Worm (Caenorhabditis elegans) whole organism, early embryonic: ENCODE data around the gene hacd-1.

Experiments
- B0310.2 ChIP-seq: sonication (generic microtip); optimal IDR thresholded peaks from 2 replicates; lab custom pipeline; 2016; ENCODE audit warnings: mild to moderate bottlenecking, missing genetic modification characterization, missing compliant biosample characterization
- F13C5.2 ChIP-seq: sonication (generic microtip); optimal IDR thresholded peaks from 2 replicates; lab custom pipeline; 2017; ENCODE audit warnings: mild to moderate bottlenecking, missing genetic modification characterization, inconsistent platforms, missing compliant biosample characterization
- aly-1 ChIP-seq: sonication (generic microtip); optimal IDR thresholded peaks from 2 replicates; lab custom pipeline; 2016; ENCODE audit warnings: missing genetic modification characterization, missing compliant biosample characterization
- ama-1 ChIP-seq: fragments of 150-350 bp; optimal IDR thresholded peaks from 2 replicates; lab custom pipeline; 2014
- ceh-13 ChIP-seq: fragments of 200-800 bp; sonication (Bioruptor generic); optimal IDR thresholded peaks from 2 replicates; lab custom pipeline; 2018; ENCODE audit warnings: mild to moderate bottlenecking, missing genetic modification characterization, missing compliant biosample characterization
- ceh-36 ChIP-seq: sonication (generic microtip); optimal IDR thresholded peaks from 2 replicates; lab custom pipeline; 2016; ENCODE audit warnings: missing genetic modification characterization, inconsistent platforms, missing compliant biosample characterization
- ets-7 ChIP-seq: sonication (generic microtip); optimal IDR thresholded peaks from 2 replicates; lab custom pipeline; 2016; ENCODE audit warnings: missing genotype, missing genetic modification characterization, missing compliant biosample characterization
- flt-1 ChIP-seq: fragments of 200-800 bp; sonication (Bioruptor generic); IDR thresholded peaks from 2 replicates; pipeline ENCODE4 v1.3.6; 2022; ENCODE audit warnings: missing genetic modification characterization, missing compliant biosample characterization
- hmbx-1 ChIP-seq: sonication (generic microtip); optimal IDR thresholded peaks from 2 replicates; lab custom pipeline; 2016; ENCODE audit warnings: mild to moderate bottlenecking, missing genetic modification characterization, missing compliant biosample characterization
- hmg-4 ChIP-seq: fragments of 200-800 bp; sonication (Bioruptor generic); optimal IDR thresholded peaks from 2 replicates; lab custom pipeline; 2018; ENCODE audit warnings: mild to moderate bottlenecking, missing genetic modification characterization, missing compliant biosample characterization
- hnd-1 ChIP-seq: sonication (generic microtip); optimal IDR thresholded peaks from 2 replicates; lab custom pipeline; 2016; ENCODE audit warnings: missing genetic modification characterization, missing compliant biosample characterization
- pes-1 ChIP-seq: fragments of 200-800 bp; sonication (Bioruptor generic); IDR thresholded peaks from 2 replicates; pipeline ENCODE4 v1.3.6; 2022; ENCODE audit warnings: missing genetic modification reagents, missing genetic modification characterization, missing compliant biosample characterization
- scrt-1 ChIP-seq: fragments of 200-800 bp; sonication (Bioruptor generic); IDR thresholded peaks from 2 replicates; pipeline ENCODE4 v1.3.6; 2022; ENCODE audit warnings: missing genetic modification characterization, missing compliant biosample characterization
- sea-1 ChIP-seq: fragments of 200-800 bp; sonication (Bioruptor generic); conservative IDR thresholded peaks from 2 replicates; pipeline ENCODE4 v1.3.6; 2022; ENCODE audit warnings: missing genetic modification characterization, missing compliant biosample characterization
- tbx-11 ChIP-seq: fragments of 200-800 bp; sonication (Bioruptor generic); IDR thresholded peaks from 2 replicates; pipeline ENCODE4 v1.3.6; 2022; ENCODE audit warnings: missing genetic modification characterization, missing compliant biosample characterization
- tbx-37 ChIP-seq: fragments of 200-800 bp; sonication (Bioruptor generic); conservative IDR thresholded peaks from 2 replicates; pipeline ENCODE4 v1.3.6; 2022; ENCODE audit warnings: missing genetic modification reagents, missing genetic modification characterization, missing compliant biosample characterization
- tra-4 ChIP-seq: sonication (generic microtip); optimal IDR thresholded peaks from 2 replicates; lab custom pipeline; 2017; ENCODE audit warnings: missing genetic modification characterization, missing compliant biosample characterization

hacd-1 gene

DNA sequence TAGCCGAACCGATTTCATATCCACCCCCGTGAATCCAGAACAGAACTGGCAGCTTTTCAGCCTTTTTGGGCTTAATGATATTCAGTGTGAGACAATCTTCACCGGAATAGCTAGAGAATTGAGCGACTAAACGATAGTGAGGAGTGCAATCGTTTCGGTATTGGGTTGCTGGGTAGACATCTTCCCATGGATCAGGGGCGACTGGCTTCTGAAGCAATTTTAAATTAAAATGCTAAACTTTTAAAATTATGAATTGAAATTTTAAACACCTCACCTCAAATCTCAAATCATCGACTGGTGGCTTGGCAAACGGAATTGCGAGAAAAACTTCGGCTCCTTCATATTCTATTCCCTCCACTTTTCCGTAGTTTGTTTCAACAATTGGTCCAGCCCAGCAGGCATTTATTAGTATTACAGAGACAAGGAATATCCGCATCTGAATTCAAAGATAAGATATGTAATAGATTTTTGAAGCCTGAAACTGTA lies 28.4 kb upstream of the hacd-1 start, which contains the start of gene ges-1:
ges-1 (minus strand) TSS at position 436 of the 486 bp plus-strand sequence.
- TF ChIP-seq hmg-4 (GFP tag; lab: Kevin White, UChicago), result no peak
- no peak for TF ChIP-seq ceh-36 (tag; lab: Kevin White, UChicago)
- no peak for TF ChIP-seq ceh-13 (GFP tag; lab: Kevin White, UChicago)
- TF ChIP-seq ama-1 (lab: Kevin White, UChicago), result no peak

DNA sequence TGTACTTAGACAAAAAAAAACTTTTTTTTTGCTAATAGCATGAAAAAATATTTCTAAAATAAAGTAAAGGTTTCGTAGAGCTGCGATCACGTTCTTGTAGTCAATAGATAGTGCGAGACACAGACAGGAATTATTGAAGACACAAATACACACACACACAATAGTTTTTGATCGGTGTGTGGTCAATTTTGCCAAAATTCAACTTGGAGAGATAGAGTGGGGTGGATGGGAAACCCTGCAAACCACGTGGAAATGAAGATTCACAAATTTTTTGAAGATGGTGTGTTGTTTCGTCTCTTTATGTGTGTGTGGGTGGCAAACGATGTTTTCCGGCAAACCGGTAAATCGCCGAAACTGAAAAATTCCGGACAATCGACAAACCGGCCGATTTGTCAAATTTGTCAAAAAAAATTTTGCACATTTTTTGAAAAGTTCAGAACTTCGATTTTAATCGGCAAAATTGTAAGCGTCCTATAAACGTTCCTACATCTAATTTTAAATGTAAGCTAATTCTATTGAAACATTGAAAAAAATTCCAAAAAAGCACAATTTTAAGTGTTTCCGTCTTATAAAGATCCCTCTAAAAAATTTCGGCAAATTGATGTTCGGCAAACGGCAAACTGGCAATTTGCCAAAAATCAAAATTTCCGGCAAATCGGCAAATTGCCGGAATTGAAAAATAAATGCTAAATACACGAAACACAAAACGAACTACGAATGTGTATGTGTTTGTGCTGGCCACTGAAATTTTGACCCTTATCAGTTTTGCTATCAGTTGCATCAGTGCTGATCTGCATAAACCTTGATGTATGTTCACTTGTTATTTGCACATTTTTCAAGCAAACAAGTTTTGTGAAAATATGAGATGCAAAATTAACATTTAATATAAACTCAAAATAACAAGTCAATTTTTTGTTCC lies 27.4 kb upstream of the hacd-1 start:
- no peak for TF ChIP-seq ceh-13 (GFP tag; lab: Kevin White, UChicago)
- no peak for TF ChIP-seq ceh-36 (tag; lab: Kevin White, UChicago)
- TF ChIP-seq hnd-1 (tag; lab: Kevin White, UChicago), result no peak
- TF ChIP-seq hmg-4 (GFP tag; lab: Kevin White, UChicago), result no peak
- TF ChIP-seq flt-1, result no peak
- TF ChIP-seq tbx-37 (GFP tag; lab: Robert Waterston, UW), result no peak
- no peak for TF ChIP-seq sea-1
- TF ChIP-seq ama-1 (lab: Kevin White, UChicago), result no peak
- TF ChIP-seq tra-4 (tag; lab: Kevin White, UChicago), result no peak
- no peak for TF ChIP-seq F13C5.2 (tag; lab: Kevin White, UChicago)
- TF ChIP-seq hmbx-1, result no peak
- no peak for TF ChIP-seq scrt-1 (GFP tag; lab: Robert Waterston, UW)
- no peak for TF ChIP-seq tbx-11 (GFP tag; lab: Robert Waterston, UW)
- TF ChIP-seq pes-1 (GFP tag; lab: Robert Waterston, UW), result no peak
- TF ChIP-seq B0310.2, result no peak
- no peak for TF ChIP-seq ets-7 (tag; lab: Kevin White, UChicago)
- no peak for TF ChIP-seq aly-1 (tag; lab: Kevin White, UChicago)

- TF ChIP-seq B0310.2 (no peak), sea-1 (no peak), hmbx-1 (no peak), tbx-11 (GFP tag; lab: Robert Waterston, UW) (no peak), hmg-4 (GFP tag; lab: Kevin White, UChicago) (no peak), aly-1 (tag; lab: Kevin White, UChicago) (no peak), tra-4 (tag; lab: Kevin White, UChicago) (no peak), scrt-1 (GFP tag; lab: Robert Waterston, UW) (no peak), hnd-1 (tag; lab: Kevin White, UChicago) (no peak), flt-1 (no peak), ceh-36 (tag; lab: Kevin White, UChicago) (no peak), ets-7 (tag; lab: Kevin White, UChicago) (no peak), ama-1 (lab: Kevin White, UChicago) (no peak), pes-1 (GFP tag; lab: Robert Waterston, UW) (no peak), F13C5.2 (tag; lab: Kevin White, UChicago) (no peak), ceh-13 (GFP tag; lab: Kevin White, UChicago) (no peak), tbx-37 (GFP tag; lab: Robert Waterston, UW) (no peak)
Measured at ce11 chrV:1433419-1433765, 26.8 kb upstream of the hacd-1 start.

ce11 chrV:1434398-1434797 lies 25.8 kb upstream of the hacd-1 start:
- TF ChIP-seq hnd-1 (tag; lab: Kevin White, UChicago) (no peak), hmg-4 (GFP tag; lab: Kevin White, UChicago) (no peak), aly-1 (tag; lab: Kevin White, UChicago) (no peak), ceh-13 (GFP tag; lab: Kevin White, UChicago) (no peak)

DNA sequence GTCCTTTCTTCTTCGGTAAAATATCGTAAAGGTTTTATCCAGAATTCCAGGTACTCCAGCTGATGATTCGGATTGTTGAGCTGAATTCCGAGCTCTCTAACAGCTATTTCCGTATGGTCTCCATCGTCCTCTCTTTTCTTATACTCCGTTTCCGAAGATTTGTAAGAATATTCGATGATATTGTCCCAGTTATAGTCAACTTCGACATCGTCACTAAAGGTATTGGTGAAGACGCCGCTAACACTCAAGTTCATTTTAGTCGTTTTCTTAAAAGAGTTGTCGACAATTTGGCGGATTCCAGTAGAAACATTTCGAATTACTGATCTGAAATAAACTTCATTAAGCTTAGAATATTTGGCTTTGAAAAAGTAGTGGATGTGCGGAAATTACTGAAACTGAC lies 25.1 kb upstream of the hacd-1 start:
- TF ChIP-seq scrt-1 (GFP tag; lab: Robert Waterston, UW) (no peak), ceh-36 (tag; lab: Kevin White, UChicago) (no peak), B0310.2 (no peak), sea-1 (no peak), ets-7 (tag; lab: Kevin White, UChicago) (no peak), hmg-4 (GFP tag; lab: Kevin White, UChicago) (no peak), tbx-11 (GFP tag; lab: Robert Waterston, UW) (no peak), tbx-37 (GFP tag; lab: Robert Waterston, UW) (no peak), pes-1 (GFP tag; lab: Robert Waterston, UW) (no peak), ama-1 (lab: Kevin White, UChicago) (no peak), aly-1 (tag; lab: Kevin White, UChicago) (no peak)

DNA sequence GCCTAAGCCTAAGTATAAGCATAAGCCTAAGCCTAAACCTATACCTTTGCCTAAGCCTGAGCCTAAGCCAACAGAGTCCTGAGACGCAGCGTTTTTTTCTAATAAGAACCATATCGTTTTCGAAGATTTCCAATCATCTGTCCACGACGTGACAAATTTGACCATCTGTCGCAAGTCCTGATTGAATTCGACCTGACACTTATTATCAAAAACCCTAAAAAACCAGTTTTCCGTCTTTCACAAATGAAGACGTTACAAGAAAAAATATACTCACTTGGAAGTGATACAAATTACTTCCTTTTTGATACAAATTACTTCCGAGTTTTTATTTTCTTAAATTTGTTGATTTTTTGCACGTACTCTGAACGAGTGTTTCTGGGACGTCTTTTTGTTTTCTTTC lies 22.0 kb upstream of the hacd-1 start:
- TF ChIP-seq ets-7 (tag; lab: Kevin White, UChicago), result no peak
- TF ChIP-seq ceh-13 (GFP tag; lab: Kevin White, UChicago), result no peak
- no peak for TF ChIP-seq hmg-4 (GFP tag; lab: Kevin White, UChicago)
- TF ChIP-seq ama-1 (lab: Kevin White, UChicago), result no peak
- TF ChIP-seq pes-1 (GFP tag; lab: Robert Waterston, UW), result no peak
- TF ChIP-seq ceh-36 (tag; lab: Kevin White, UChicago), result no peak
- TF ChIP-seq tra-4 (tag; lab: Kevin White, UChicago), result no peak
- TF ChIP-seq hnd-1 (tag; lab: Kevin White, UChicago), result no peak
- TF ChIP-seq scrt-1 (GFP tag; lab: Robert Waterston, UW), result no peak
- no peak for TF ChIP-seq tbx-37 (GFP tag; lab: Robert Waterston, UW)
- no peak for TF ChIP-seq F13C5.2 (tag; lab: Kevin White, UChicago)
- no peak for TF ChIP-seq sea-1
- TF ChIP-seq aly-1 (tag; lab: Kevin White, UChicago), result no peak
- TF ChIP-seq flt-1, result no peak
- TF ChIP-seq hmbx-1, result no peak
- TF ChIP-seq B0310.2, result no peak
- no peak for TF ChIP-seq tbx-11 (GFP tag; lab: Robert Waterston, UW)
